Worm (Caenorhabditis elegans): ENCODE data around the gene C30F2.4.

C30F2.4 gene

DNA sequence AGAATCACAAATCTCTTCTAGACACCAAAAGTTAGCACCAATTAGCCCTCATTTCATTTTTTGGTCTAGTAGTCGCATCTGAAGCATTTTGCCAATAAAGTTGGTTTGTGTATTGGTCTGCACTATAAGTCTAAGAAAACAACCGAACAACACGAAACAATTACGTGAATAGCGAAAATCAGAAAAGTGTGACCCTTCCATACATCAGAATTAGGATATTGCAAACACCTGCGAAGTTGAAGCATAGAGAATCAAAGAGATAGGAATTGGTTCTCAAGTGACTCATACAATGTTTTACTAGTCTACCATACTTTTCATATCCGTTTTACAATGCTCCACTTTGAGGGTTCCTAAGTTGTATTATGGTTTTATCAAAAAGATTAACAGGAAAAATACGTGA is 40.8 kb upstream of the C30F2.4 start:
- no peak for TF ChIP-seq nhr-28 (tag; optimal IDR thresholded peaks at IDR 0.05)
- no peak for TF ChIP-seq lsy-2 (tag; optimal IDR thresholded peaks at IDR 0.05)
- no peak for TF ChIP-seq nhr-2 (tag; optimal IDR thresholded peaks at IDR 0.05)
- no peak for TF ChIP-seq drap-1 (GFP tag; optimal IDR thresholded peaks at IDR 0.05)
- no peak for TF ChIP-seq bed-3 (GFP tag; optimal IDR thresholded peaks at IDR 0.05)
- no peak for TF ChIP-seq mep-1 (tag; optimal IDR thresholded peaks at IDR 0.05)
- no peak for TF ChIP-seq sptf-1 (tag; optimal IDR thresholded peaks at IDR 0.05)
- TF ChIP-seq cnd-1 (tag; optimal IDR thresholded peaks at IDR 0.05): no peak
- no peak for TF ChIP-seq elt-1 (tag; optimal IDR thresholded peaks at IDR 0.05; ENCODE audit: borderline replicate concordance, insufficient read depth)
- no peak for TF ChIP-seq ceh-43 (GFP tag; optimal IDR thresholded peaks at IDR 0.05)

DNA sequence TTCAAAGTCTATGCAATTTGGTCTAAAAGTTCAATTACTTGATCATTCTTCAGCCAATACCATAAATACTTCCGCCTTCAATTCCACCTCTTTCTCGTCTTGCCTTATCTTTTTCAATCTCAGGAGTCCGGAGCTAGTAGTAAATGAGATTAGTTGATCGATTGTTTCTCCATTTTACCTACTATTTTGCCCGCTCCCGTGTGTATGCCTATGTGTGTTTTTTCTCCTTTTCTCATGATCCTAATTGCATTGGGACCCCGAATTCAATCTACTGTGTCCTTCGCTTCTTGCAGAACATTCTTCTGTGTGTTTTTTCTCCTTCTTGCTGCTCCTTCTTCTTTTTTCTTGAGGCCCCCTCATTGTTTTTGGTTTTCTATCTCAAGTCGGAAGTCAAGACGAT is 39.9 kb upstream of the C30F2.4 start:
- TF ChIP-seq unc-39 (tag; optimal IDR thresholded peaks at IDR 0.05): no peak
- TF ChIP-seq zip-8 (tag; optimal IDR thresholded peaks at IDR 0.05): no peak
- TF ChIP-seq ces-1 (GFP tag; optimal IDR thresholded peaks at IDR 0.05): peak; percentile 73
- no peak for TF ChIP-seq ceh-39 (tag; optimal IDR thresholded peaks at IDR 0.05)
- TF ChIP-seq pha-4 (tag; optimal IDR thresholded peaks at IDR 0.05): no peak

DNA sequence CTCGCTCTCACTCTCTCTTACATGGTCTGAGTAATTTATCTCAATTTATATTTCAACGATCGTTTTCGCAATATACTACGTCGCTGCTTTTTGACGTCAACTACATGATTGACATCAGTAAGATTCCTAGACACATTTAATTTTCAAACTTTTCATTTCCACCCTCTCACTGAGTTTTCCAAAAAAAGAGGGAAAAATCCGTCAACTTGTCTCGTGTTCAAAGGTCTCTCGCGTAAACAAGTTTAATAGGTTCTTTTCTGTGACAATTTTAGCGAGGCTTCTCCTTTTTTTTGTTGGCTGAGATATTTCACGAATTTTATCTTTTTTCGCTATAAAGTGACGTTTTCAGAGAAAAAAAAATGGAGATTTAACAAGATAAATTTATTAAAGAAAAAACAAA is 37.6 kb upstream of the C30F2.4 start:
- TF ChIP-seq unc-120 (tag; optimal IDR thresholded peaks at IDR 0.05; ENCODE audit: poor library complexity, severe bottlenecking) (no peak), ztf-11 (tag; optimal IDR thresholded peaks at IDR 0.05) (no peak), ces-1 (GFP tag; optimal IDR thresholded peaks at IDR 0.05) (no peak), tbx-8 (GFP tag; optimal IDR thresholded peaks at IDR 0.05) (no peak), blmp-1 (tag; optimal IDR thresholded peaks at IDR 0.05) (no peak), bed-3 (GFP tag; optimal IDR thresholded peaks at IDR 0.05) (no peak), cnd-1 (tag; optimal IDR thresholded peaks at IDR 0.05) (no peak), unc-62 (GFP tag; optimal IDR thresholded peaks at IDR 0.05) (no peak), hlh-1 (tag; optimal IDR thresholded peaks at IDR 0.05) (no peak), mls-2 (tag; optimal IDR thresholded peaks at IDR 0.05) (no peak), ceh-39 (tag; optimal IDR thresholded peaks at IDR 0.05) (no peak), nhr-237 (tag; optimal IDR thresholded peaks at IDR 0.05) (no peak), nhr-12 (tag; optimal IDR thresholded peaks at IDR 0.05) (no peak), lin-32 (GFP tag; optimal IDR thresholded peaks at IDR 0.05) (no peak), sptf-1 (tag; optimal IDR thresholded peaks at IDR 0.05) (no peak), zip-8 (tag; optimal IDR thresholded peaks at IDR 0.05) (no peak), flh-1 (GFP tag; optimal IDR thresholded peaks at IDR 0.05) (no peak), ham-2 (GFP tag; optimal IDR thresholded peaks at IDR 0.05) (no peak), snpc-4 (tag; optimal IDR thresholded peaks at IDR 0.05) (no peak)

- TF ChIP-seq unc-39 (tag; optimal IDR thresholded peaks at IDR 0.05) (no peak), elt-1 (tag; optimal IDR thresholded peaks at IDR 0.05; ENCODE audit: borderline replicate concordance, insufficient read depth) (no peak), drap-1 (GFP tag; optimal IDR thresholded peaks at IDR 0.05) (no peak), snpc-4 (tag; optimal IDR thresholded peaks at IDR 0.05) (no peak), nhr-76 (tag; optimal IDR thresholded peaks at IDR 0.05) (no peak), cnd-1 (tag; optimal IDR thresholded peaks at IDR 0.05) (no peak), ceh-39 (tag; optimal IDR thresholded peaks at IDR 0.05) (no peak), zip-8 (tag; optimal IDR thresholded peaks at IDR 0.05) (no peak), bed-3 (GFP tag; optimal IDR thresholded peaks at IDR 0.05) (no peak), ceh-83 (GFP tag; optimal IDR thresholded peaks at IDR 0.05) (no peak), unc-120 (tag; optimal IDR thresholded peaks at IDR 0.05; ENCODE audit: poor library complexity, severe bottlenecking) (no peak), sem-2 (GFP tag; optimal IDR thresholded peaks at IDR 0.05) (no peak), unc-62 (GFP tag; optimal IDR thresholded peaks at IDR 0.05) (no peak), nhr-12 (tag; optimal IDR thresholded peaks at IDR 0.05) (no peak), ztf-11 (tag; optimal IDR thresholded peaks at IDR 0.05) (no peak), flh-1 (GFP tag; optimal IDR thresholded peaks at IDR 0.05) (no peak)
These were observed 36.6 kb upstream of the C30F2.4 start for ce11 chrX:16112923-16113322.

DNA sequence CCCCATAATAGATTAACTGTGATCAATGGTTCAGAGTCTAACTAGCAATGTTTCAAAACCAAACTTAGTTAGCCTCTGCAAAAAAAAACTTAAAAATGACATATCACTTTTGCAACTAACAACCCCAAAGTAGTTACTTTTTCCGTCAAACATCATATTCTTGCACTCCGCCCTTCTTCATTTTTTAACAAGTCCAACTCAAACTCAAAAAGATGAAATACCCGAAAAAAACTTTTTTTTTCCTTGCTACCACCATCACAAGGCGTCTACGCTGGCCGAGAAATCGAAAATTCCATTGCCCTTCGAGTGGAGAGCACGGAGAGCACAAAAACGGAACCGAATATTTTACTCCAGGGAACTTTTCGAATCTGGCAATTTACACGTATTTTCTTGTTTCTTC is 29.5 kb upstream of the C30F2.4 start:
- no peak for TF ChIP-seq sem-2 (GFP tag; optimal IDR thresholded peaks at IDR 0.05)
- TF ChIP-seq ham-2 (GFP tag; optimal IDR thresholded peaks at IDR 0.05): no peak
- TF ChIP-seq ces-1 (GFP tag; optimal IDR thresholded peaks at IDR 0.05): no peak
- no peak for TF ChIP-seq flh-1 (GFP tag; optimal IDR thresholded peaks at IDR 0.05)
- no peak for TF ChIP-seq unc-120 (tag; optimal IDR thresholded peaks at IDR 0.05; ENCODE audit: poor library complexity, severe bottlenecking)
- TF ChIP-seq ceh-39 (tag; optimal IDR thresholded peaks at IDR 0.05): no peak
- no peak for TF ChIP-seq bed-3 (GFP tag; optimal IDR thresholded peaks at IDR 0.05)

Measured in whole organism, mixed stage, embryonic.